Worm (Caenorhabditis elegans) whole organism, L4 larva: ENCODE data around the gene txt-13.

ENCODE experiments used
- F49E8.2 ChIP-seq: sonication (generic microtip); optimal IDR thresholded peaks from 2 replicates; lab custom pipeline; 2016; ENCODE audit warnings: missing compliant biosample characterization, mild to moderate bottlenecking, missing genetic modification characterization, borderline replicate concordance
- Y48G9A.11 ChIP-seq: fragments of 200-800 bp; sonication (Bioruptor generic); IDR thresholded peaks from 2 replicates; pipeline ENCODE4 v1.3.6; 2022; ENCODE audit warnings: missing genetic modification reagents, missing genetic modification characterization, missing compliant biosample characterization
- Y5F2A.4 ChIP-seq: fragments of 200-800 bp; sonication (Bioruptor generic); optimal IDR thresholded peaks from 2 replicates; lab custom pipeline; 2018; ENCODE audit warnings: mild to moderate bottlenecking, missing genetic modification characterization, missing compliant biosample characterization
- ZK546.5 ChIP-seq, 2 experiments: sonication (generic microtip); optimal IDR thresholded peaks; 2 replicates each; lab custom pipeline; 2017; ENCODE audit warnings: missing biosample characterization in 2 of 2, missing genetic modification characterization in 2 of 2
- aha-1 ChIP-seq: fragments of 150-350 bp; peaks from one replicate; lab custom pipeline; 2014; ENCODE audit warnings: missing biosample characterization, missing genetic modification characterization
- ceh-20 ChIP-seq: fragments of 200-800 bp; sonication (Bioruptor generic); IDR thresholded peaks from 2 replicates; pipeline ENCODE4 v1.3.6; 2022; ENCODE audit warnings: missing genetic modification reagents, missing genetic modification characterization, missing compliant biosample characterization
- ceh-82 ChIP-seq: sonication (generic microtip); optimal IDR thresholded peaks from 2 replicates; lab custom pipeline; 2017; ENCODE audit warnings: missing biosample characterization, missing genetic modification characterization
- daf-12 ChIP-seq: fragments of 150-350 bp; optimal IDR thresholded peaks from 2 replicates; lab custom pipeline; 2014; ENCODE audit warnings: missing biosample characterization, missing genetic modification reagents, missing genetic modification characterization
- daf-16 ChIP-seq, 3 experiments: sonication (generic microtip); optimal IDR thresholded peaks; 2 replicates each; lab custom pipeline; 2016 to 2017; ENCODE audit warnings: missing genetic modification characterization in 3 of 3, missing genetic modification reagents in 3 of 3, mild to moderate bottlenecking in 2 of 3, missing compliant biosample characterization in 2 of 3, missing biosample characterization in 1 of 3, moderate library complexity in 1 of 3
- dmd-8 ChIP-seq: fragments of 200-800 bp; sonication (Bioruptor generic); IDR thresholded peaks from 2 replicates; pipeline ENCODE4 v1.3.6; 2022; ENCODE audit warnings: missing genetic modification characterization, missing compliant biosample characterization
- dve-1 ChIP-seq: sonication (generic microtip); optimal IDR thresholded peaks from 2 replicates; lab custom pipeline; 2017; ENCODE audit warnings: antibody characterized with exemption, mild to moderate bottlenecking, missing genetic modification characterization, missing compliant biosample characterization; ENCODE audit not compliant: insufficient read depth
- egl-27 ChIP-seq: sonication (generic microtip); optimal IDR thresholded peaks from 3 replicates; lab custom pipeline; 2017; ENCODE audit warnings: missing biosample characterization, missing genetic modification reagents, missing genetic modification characterization
- egl-43 ChIP-seq: fragments of 200-800 bp; sonication (Bioruptor generic); IDR thresholded peaks from 2 replicates; pipeline ENCODE4 v1.3.6; 2022; ENCODE audit warnings: missing genetic modification reagents, missing genetic modification characterization, missing compliant biosample characterization
- fos-1 ChIP-seq: fragments of 150-350 bp; optimal IDR thresholded peaks from 2 replicates; lab custom pipeline; 2014; ENCODE audit warnings: missing biosample characterization, missing genetic modification characterization
- hlh-11 ChIP-seq: fragments of 200-800 bp; sonication (Bioruptor generic); optimal IDR thresholded peaks from 2 replicates; lab custom pipeline; 2018; ENCODE audit warnings: mild to moderate bottlenecking, missing genetic modification characterization, missing compliant biosample characterization
- lin-39 ChIP-seq: fragments of 150-350 bp; optimal IDR thresholded peaks from 2 replicates; lab custom pipeline; 2014; ENCODE audit warnings: missing biosample characterization, missing genetic modification reagents, missing genetic modification characterization
- madf-9 ChIP-seq: fragments of 200-800 bp; sonication (Bioruptor generic); conservative IDR thresholded peaks from 2 replicates; pipeline ENCODE4 v1.3.6; 2022; ENCODE audit warnings: missing genetic modification reagents, missing genetic modification characterization, missing compliant biosample characterization
- mdl-1 ChIP-seq, 2 experiments: fragments of 150-350 bp in 1 of 2; sonication (generic microtip) in 1 of 2; optimal IDR thresholded peaks; 2 replicates each; lab custom pipeline; 2014 to 2017; ENCODE audit warnings: missing biosample characterization in 2 of 2, missing genetic modification characterization in 2 of 2
- mdt-29 ChIP-seq: fragments of 200-800 bp; sonication (Bioruptor generic); IDR thresholded peaks from 2 replicates; pipeline ENCODE4 v1.3.6; 2022; ENCODE audit warnings: missing genetic modification reagents, missing genetic modification characterization, missing compliant biosample characterization
- mep-1 ChIP-seq: fragments of 150-350 bp; sonication (generic microtip); optimal IDR thresholded peaks from 3 replicates; lab custom pipeline; 2014; ENCODE audit warnings: missing biosample characterization, missing genetic modification characterization
- nhr-11 ChIP-seq: fragments of 150-350 bp; optimal IDR thresholded peaks from 2 replicates; lab custom pipeline; 2014; ENCODE audit warnings: missing biosample characterization, missing genetic modification characterization
- nhr-41 ChIP-seq: fragments of 200-800 bp; sonication (Bioruptor generic); IDR thresholded peaks from 2 replicates; pipeline ENCODE4 v1.3.6; 2022; ENCODE audit warnings: missing genetic modification reagents, missing genetic modification characterization, missing compliant biosample characterization
- nhr-77 ChIP-seq: fragments of 150-350 bp; optimal IDR thresholded peaks from 2 replicates; lab custom pipeline; 2014; ENCODE audit warnings: missing biosample characterization, missing genetic modification characterization
- pqm-1 ChIP-seq: sonication (generic microtip); optimal IDR thresholded peaks from 2 replicates; lab custom pipeline; 2017; ENCODE audit warnings: missing biosample characterization, missing genetic modification characterization
- rbr-2 ChIP-seq: sonication (generic microtip); optimal IDR thresholded peaks from 2 replicates; lab custom pipeline; 2016; ENCODE audit warnings: missing genotype, missing genetic modification characterization, missing compliant biosample characterization
- saeg-2 ChIP-seq: fragments of 200-800 bp; sonication (Bioruptor generic); IDR thresholded peaks from 2 replicates; pipeline ENCODE4 v1.3.6; 2022; ENCODE audit warnings: missing genetic modification reagents, missing genetic modification characterization, missing compliant biosample characterization
- sdz-12 ChIP-seq: fragments of 200-800 bp; sonication (Bioruptor generic); optimal IDR thresholded peaks from 2 replicates; lab custom pipeline; 2018; ENCODE audit warnings: mild to moderate bottlenecking, missing genetic modification characterization, missing compliant biosample characterization
- set-16 ChIP-seq: fragments of 200-800 bp; sonication (Bioruptor generic); IDR thresholded peaks from 2 replicates; pipeline ENCODE4 v1.3.6; 2022; ENCODE audit warnings: missing genetic modification reagents, missing genetic modification characterization, missing compliant biosample characterization
- snpc-1.2 ChIP-seq: fragments of 200-800 bp; sonication (Bioruptor generic); IDR thresholded peaks from 2 replicates; pipeline ENCODE4 v1.3.6; 2022; ENCODE audit warnings: missing genetic modification reagents, missing genetic modification characterization, missing compliant biosample characterization
- snpc-4 ChIP-seq: fragments of 150-350 bp; optimal IDR thresholded peaks from 2 replicates; lab custom pipeline; 2014; ENCODE audit warnings: missing biosample characterization, missing genetic modification characterization
- unc-39 ChIP-seq: sonication (generic microtip); optimal IDR thresholded peaks from 2 replicates; lab custom pipeline; 2017; ENCODE audit warnings: missing biosample characterization, missing genetic modification characterization
- unc-62 ChIP-seq, 3 experiments: fragments of 150-350 bp in 1 of 3; sonication (generic microtip); optimal IDR thresholded peaks in 2 of 3; peaks in 1 of 3; 1 replicate in 1 of 3; 2 replicates in 2 of 3; lab custom pipeline; 2014 to 2017; ENCODE audit warnings: missing biosample characterization in 3 of 3, missing genetic modification characterization in 3 of 3, missing genetic modification reagents in 3 of 3, missing genotype in 1 of 3
- ztf-7 ChIP-seq: fragments of 150-350 bp; optimal IDR thresholded peaks from 2 replicates; lab custom pipeline; 2014; ENCODE audit warnings: missing biosample characterization, missing genetic modification characterization

The txt-13 gene

ce11 chrII:10563368-10563767, 7.0 kb upstream of the txt-13 start, which contains the start of gene cdc-48.1 (continued):
- TF ChIP-seq dmd-8 (GFP tag; lab: Robert Waterston, UW) = peak; percentile 72; the same call in 1 of the 2 replicates
- TF ChIP-seq Y48G9A.11 (GFP tag; lab: Robert Waterston, UW) = peak; percentile 95
- TF ChIP-seq rbr-2 = peak; percentile 99
- peak; percentile 93 for TF ChIP-seq fos-1 (tag; lab: Kevin White, UChicago)
- peak; percentile 19 to 100 for TF ChIP-seq unc-62 (GFP tag; optimal IDR thresholded peaks at IDR 0.05 in 1 of 2; lab: Kevin White, UChicago)
- TF ChIP-seq unc-62 (tag; optimal IDR thresholded peaks at IDR 0.05; lab: Kevin White, UChicago) = no peak
- TF ChIP-seq mdt-29 (GFP tag; lab: Robert Waterston, UW) = peak; percentile 98
- TF ChIP-seq ztf-7 (tag; lab: Kevin White, UChicago) = peak; percentile 96
- peak; percentile 73 to 98 for TF ChIP-seq mdl-1 (tag; optimal IDR thresholded peaks at IDR 0.05; lab: Kevin White, UChicago)
- peak; percentile 96 for TF ChIP-seq sdz-12 (GFP tag; lab: Kevin White, UChicago)

- TF ChIP-seq saeg-2 (no peak), Y5F2A.4 (GFP tag; lab: Kevin White, UChicago) (no peak), hlh-11 (tag; lab: Kevin White, UChicago) (no peak), egl-43 (GFP tag; lab: Robert Waterston, UW) (no peak), aha-1 (tag; lab: Kevin White, UChicago) (no peak), F49E8.2 (tag; lab: Kevin White, UChicago) (no peak), ceh-20 (no peak), nhr-77 (no peak), Y48G9A.11 (GFP tag; lab: Robert Waterston, UW) (no peak), ZK546.5 (tag; optimal IDR thresholded peaks at IDR 0.05; lab: Kevin White, UChicago) (no peak), mdl-1 (tag; optimal IDR thresholded peaks at IDR 0.05; lab: Kevin White, UChicago) (no peak), unc-39 (tag; lab: Kevin White, UChicago) (no peak), madf-9 (GFP tag; lab: Robert Waterston, UW) (no peak), lin-39 (tag; lab: Kevin White, UChicago) (no peak), egl-27 (tag; lab: Kevin White, UChicago) (no peak), mep-1 (no peak), dmd-8 (GFP tag; lab: Robert Waterston, UW) (no peak), daf-12 (tag; lab: Kevin White, UChicago) (no peak), dve-1 (tag; lab: Kevin White, UChicago) (no peak)
These were observed 5.8 kb upstream of the txt-13 start, which contains the start of the genes C06A1.6 and C06A1.7 for ce11 chrII:10564578-10564977. C06A1.6 (minus strand) TSS chrII:10564678. C06A1.7 (plus strand) TSS chrII:10564891.

- TF ChIP-seq mep-1 = no peak
- TF ChIP-seq ceh-82 = no peak
- peak; percentile 53; the same call in 1 of the 2 replicates for TF ChIP-seq set-16
- TF ChIP-seq sdz-12 (GFP tag; lab: Kevin White, UChicago) = no peak
- no peak for TF ChIP-seq snpc-1.2 (GFP tag; lab: Robert Waterston, UW)
- no peak for TF ChIP-seq nhr-41 (GFP tag; lab: Robert Waterston, UW)
- TF ChIP-seq snpc-4 (tag; lab: Kevin White, UChicago) = no peak
- peak; percentile 77 for TF ChIP-seq aha-1 (tag; lab: Kevin White, UChicago)
- no peak for TF ChIP-seq dve-1 (tag; lab: Kevin White, UChicago)
These were observed 3.9 kb upstream of the txt-13 start for ce11 chrII:10566458-10566857.

- peak in 1 of 2 experiments; percentile 54 for TF ChIP-seq daf-16 (GFP tag; optimal IDR thresholded peaks at IDR 0.05; lab: Kevin White, UChicago)
- no peak for TF ChIP-seq daf-16 (tag; optimal IDR thresholded peaks at IDR 0.05; lab: Kevin White, UChicago)
- peak; percentile 75 for TF ChIP-seq nhr-11
- TF ChIP-seq pqm-1 (tag; lab: Kevin White, UChicago) = no peak
These were observed 904 bp upstream of the txt-13 start for ce11 chrII:10569498-10569897.
